Worm (Caenorhabditis elegans) whole organism, L4/young adult: ENCODE measurements around the gene col-85.
"Not testable (repeated sequence)": the region's sequence is repeated elsewhere in the genome, so short reads cannot be mapped to it uniquely, and the experiment has no call there.

Experiments used
- W03F9.2 ChIP-seq: fragments of 150-350 bp; optimal IDR thresholded peaks from 2 replicates; lab custom pipeline; 2014; ENCODE audit warnings: missing biosample characterization, missing genetic modification characterization
- dao-5 ChIP-seq: sonication (generic microtip); optimal IDR thresholded peaks from 2 replicates; lab custom pipeline; 2016; ENCODE audit warnings: missing genotype, missing genetic modification characterization, moderate library complexity, missing compliant biosample characterization
- him-1 ChIP-seq: sonication (generic microtip); optimal IDR thresholded peaks from 2 replicates; lab custom pipeline; 2016; ENCODE audit warnings: missing genotype, missing genetic modification reagents, missing genetic modification characterization, missing compliant biosample characterization

The col-85 gene

DNA sequence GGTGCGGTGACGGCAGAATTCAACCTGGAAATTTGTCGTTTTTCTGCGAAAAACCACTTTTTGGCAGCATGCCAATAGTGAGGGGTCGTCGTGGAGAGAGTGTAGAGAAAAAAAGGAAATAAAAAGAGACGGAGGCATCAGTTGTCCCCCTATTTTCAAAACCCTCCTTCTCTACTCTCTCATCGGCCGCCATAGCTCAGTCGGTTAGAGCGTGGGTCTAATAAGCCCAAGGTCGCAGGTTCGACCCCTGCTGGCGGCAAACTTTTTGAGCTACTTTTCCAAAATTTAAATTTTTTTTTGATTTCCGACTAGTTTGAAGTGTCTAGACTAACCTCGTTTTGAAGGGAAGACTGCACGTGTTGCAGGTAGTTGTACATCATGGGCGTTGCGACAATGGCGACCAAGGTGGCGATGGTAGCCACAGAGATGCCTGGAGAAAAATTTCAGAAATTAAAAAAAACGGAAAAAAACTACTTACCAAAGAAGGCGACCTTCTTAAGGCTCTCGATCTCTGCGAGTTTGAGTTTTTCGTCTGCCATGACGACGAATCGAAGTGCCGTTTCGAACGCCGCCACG, at the start of gene col-85:
TSS of gene col-85 (minus strand) at position 540 of the 576 bp plus-strand sequence.
- TF ChIP-seq dao-5 (peak; percentile 85), W03F9.2 (tag; lab: Kevin White, UChicago) (peak; percentile 51), him-1 (tag; lab: Kevin White, UChicago) (peak; percentile 68)

- TF ChIP-seq W03F9.2 (tag; lab: Kevin White, UChicago) (no peak), him-1 (tag; lab: Kevin White, UChicago) (no peak), dao-5 (no peak)
Measured at ce11 chrII:12544533-12544932, 49.6 kb upstream of the col-85 start, which contains the start of gene F49C5.9. F49C5.9 (minus strand) TSS chrII:12544633.

ce11 chrII:12542594-12542997, 47.7 kb upstream of the col-85 start:
- TF ChIP-seq W03F9.2 (tag; lab: Kevin White, UChicago) (no peak), dao-5 (no peak), him-1 (tag; lab: Kevin White, UChicago) (no peak)

DNA sequence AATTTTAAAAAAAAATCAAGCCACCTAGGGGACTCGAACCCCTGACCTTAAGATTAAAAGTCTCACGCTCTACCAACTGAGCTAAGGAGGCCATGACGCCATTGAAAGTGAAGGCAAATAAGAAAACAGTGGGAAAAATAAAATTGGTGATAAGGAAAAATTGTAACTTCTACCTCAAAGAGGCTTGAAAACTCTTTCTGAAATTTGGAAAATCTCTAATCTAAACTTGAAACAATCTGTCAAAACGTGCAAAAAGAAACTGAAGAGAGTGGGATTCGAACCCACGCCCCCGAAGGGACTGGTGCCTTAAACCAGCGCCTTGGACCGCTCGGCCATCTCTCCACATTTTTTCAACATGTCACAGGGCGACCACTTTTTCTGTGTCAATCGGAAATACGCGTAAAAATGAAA, 46.8 kb upstream of the col-85 start:
- TF ChIP-seq dao-5 = peak; percentile 64

ce11 chrII:12539395-12539794, 44.5 kb upstream of the col-85 start:
- TF ChIP-seq dao-5 (no peak), W03F9.2 (tag; lab: Kevin White, UChicago) (no peak), him-1 (tag; lab: Kevin White, UChicago) (no peak)

- not testable (repeated sequence) for TF ChIP-seq W03F9.2 (tag; lab: Kevin White, UChicago); dao-5; him-1 (tag; lab: Kevin White, UChicago)
Measured at ce11 chrII:12536203-12536602, 41.3 kb upstream of the col-85 start, which contains the start of gene F49C5.3. F49C5.3 (plus strand) TSS chrII:12536503.

ce11 chrII:12535297-12535803, 40.5 kb upstream of the col-85 start, which contains the start of gene nimk-1:
nimk-1 (plus strand) TSS chrII:12535753.
- TF ChIP-seq W03F9.2 (tag; lab: Kevin White, UChicago) (no peak), him-1 (tag; lab: Kevin White, UChicago) (no peak), dao-5 (no peak)

- TF ChIP-seq dao-5 (no peak), W03F9.2 (tag; lab: Kevin White, UChicago) (no peak), him-1 (tag; lab: Kevin White, UChicago) (no peak)
Measured at ce11 chrII:12530958-12531357, 36.1 kb upstream of the col-85 start, which contains the start of gene srx-120. srx-120 (plus strand) TSS chrII:12531258.

DNA sequence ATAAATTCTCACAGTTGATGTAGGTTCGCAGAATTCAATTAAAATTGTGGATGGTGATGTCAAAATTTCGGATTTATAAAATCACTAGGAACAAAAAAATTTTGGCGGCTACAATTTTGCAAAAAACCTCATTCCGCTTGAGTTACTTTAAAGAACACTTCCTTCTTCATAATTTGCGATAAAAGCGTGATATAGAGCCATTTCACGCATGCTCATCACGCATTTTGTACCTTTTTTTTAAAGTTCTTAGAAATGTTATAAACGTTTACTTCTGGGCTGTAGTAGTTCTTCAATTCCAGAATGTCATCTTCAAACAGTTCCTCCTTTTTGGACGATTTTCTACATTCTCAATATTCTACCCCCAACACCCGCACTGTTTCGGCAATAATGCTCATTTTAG, 33.1 kb upstream of the col-85 start, which contains the start of gene srx-119:
TSS of gene srx-119 (plus strand) at position 301 of the 400 bp plus-strand sequence.
- TF ChIP-seq W03F9.2 (tag; lab: Kevin White, UChicago) = no peak
- no peak for TF ChIP-seq dao-5
- TF ChIP-seq him-1 (tag; lab: Kevin White, UChicago) = no peak

DNA sequence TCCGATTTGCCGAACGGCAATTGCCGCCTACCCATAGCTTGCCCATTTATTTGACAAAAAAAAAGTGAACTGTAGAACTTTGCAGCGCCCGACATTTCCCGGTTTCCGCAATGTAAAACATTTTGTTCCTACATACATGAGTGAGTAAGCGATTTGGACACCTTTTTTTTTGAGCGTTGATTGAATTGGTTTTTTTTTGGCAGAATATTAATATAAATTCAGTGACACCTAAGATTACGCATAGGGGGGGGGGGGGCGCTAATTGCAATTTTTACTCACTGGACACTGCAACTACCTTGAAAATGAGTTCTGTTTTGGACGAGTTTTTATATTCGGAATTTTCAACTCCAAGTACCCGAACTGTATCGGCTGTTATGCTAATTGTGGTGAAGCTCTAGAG, 30.6 kb upstream of the col-85 start, which contains the start of gene srx-118:
TSS of gene srx-118 (plus strand) at position 301 of the 400 bp plus-strand sequence.
- TF ChIP-seq him-1 (tag; lab: Kevin White, UChicago) (no peak), W03F9.2 (tag; lab: Kevin White, UChicago) (no peak), dao-5 (no peak)

DNA sequence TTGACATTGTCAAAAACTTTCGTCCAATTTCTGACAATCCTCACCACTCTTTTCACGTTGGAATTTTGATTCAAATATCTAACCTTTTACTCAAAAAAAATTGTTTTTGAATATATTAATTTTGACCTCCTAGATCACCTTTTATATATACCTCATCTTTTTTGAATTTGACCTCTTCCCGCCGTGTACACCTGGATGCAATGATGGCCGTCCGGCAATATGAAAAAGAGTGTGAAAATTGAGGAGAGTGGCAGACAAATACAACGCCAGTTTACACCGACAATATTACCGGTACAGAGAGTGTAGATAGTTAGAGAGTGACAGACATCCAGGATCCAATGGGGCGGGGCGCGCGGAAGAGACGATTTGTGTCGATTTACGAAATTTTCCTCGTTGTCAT, 24.7 kb upstream of the col-85 start, which contains the start of gene ceh-99:
TSS of gene ceh-99 (plus strand) at position 366 of the 400 bp plus-strand sequence.
- TF ChIP-seq him-1 (tag; lab: Kevin White, UChicago) (no peak), W03F9.2 (tag; lab: Kevin White, UChicago) (no peak), dao-5 (no peak)

ce11 chrII:12518809-12519344, 24.0 kb upstream of the col-85 start, which contains the start of gene srh-70:
srh-70 (minus strand) TSS chrII:12518859.
- TF ChIP-seq him-1 (tag; lab: Kevin White, UChicago) = no peak
- no peak for TF ChIP-seq dao-5
- no peak for TF ChIP-seq W03F9.2 (tag; lab: Kevin White, UChicago)

DNA sequence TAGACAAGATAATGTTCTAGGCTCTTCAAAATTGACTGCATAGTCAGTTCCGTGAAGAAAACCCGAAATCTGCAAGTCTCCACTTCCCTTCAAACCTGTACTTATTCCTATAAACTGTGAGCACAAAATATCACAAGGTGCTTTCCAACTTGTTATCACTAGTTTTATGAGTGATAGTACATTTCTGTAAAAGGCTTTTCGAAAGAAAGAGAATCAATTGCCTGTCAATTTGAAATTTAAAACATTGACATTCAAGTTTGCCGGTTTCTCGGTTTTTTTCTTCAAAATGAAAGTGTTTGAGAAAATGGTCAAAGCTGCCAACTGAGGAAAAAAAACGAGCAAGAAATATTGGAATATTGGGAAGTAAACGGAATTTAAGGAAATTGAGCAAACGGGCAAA, 23.1 kb upstream of the col-85 start:
- TF ChIP-seq him-1 (tag; lab: Kevin White, UChicago) (no peak), dao-5 (no peak), W03F9.2 (tag; lab: Kevin White, UChicago) (no peak)

- no peak for TF ChIP-seq W03F9.2 (tag; lab: Kevin White, UChicago)
- TF ChIP-seq him-1 (tag; lab: Kevin White, UChicago) = no peak
- no peak for TF ChIP-seq dao-5
Measured at ce11 chrII:12516313-12516712, 21.4 kb upstream of the col-85 start, which contains the start of gene srh-61. srh-61 (minus strand) TSS chrII:12516413.
